Worm (Caenorhabditis elegans) whole organism, midembryonic: ENCODE measurements around the gene ztf-17.

Experiments used
- T22C8.4 ChIP-seq: fragments of 200-800 bp; sonication (Bioruptor generic); IDR thresholded peaks from 2 replicates; pipeline ENCODE4 v1.3.6; 2022; ENCODE audit warnings: missing genetic modification characterization, missing compliant biosample characterization
- cog-1 ChIP-seq: sonication (generic microtip); optimal IDR thresholded peaks from 2 replicates; lab custom pipeline; 2016; ENCODE audit warnings: missing genetic modification characterization, missing compliant biosample characterization
- flt-1 ChIP-seq: fragments of 200-800 bp; sonication (Bioruptor generic); IDR thresholded peaks from 2 replicates; pipeline ENCODE4 v1.3.6; 2022; ENCODE audit warnings: missing genetic modification characterization, missing compliant biosample characterization
- klf-2 ChIP-seq: fragments of 200-800 bp; sonication (Bioruptor generic); conservative IDR thresholded peaks from 2 replicates; pipeline ENCODE4 v1.3.6; 2022; ENCODE audit warnings: missing genetic modification reagents, missing genetic modification characterization, missing compliant biosample characterization
- med-1 ChIP-seq: sonication (generic microtip); optimal IDR thresholded peaks from 2 replicates; lab custom pipeline; 2017; ENCODE audit warnings: missing genetic modification characterization, mild to moderate bottlenecking, missing compliant biosample characterization, antibody characterized with exemption, missing genetic modification reagents; ENCODE audit not compliant: insufficient read depth
- ref-1 ChIP-seq: fragments of 200-800 bp; sonication (Bioruptor generic); conservative IDR thresholded peaks from 2 replicates; pipeline ENCODE4 v1.3.6; 2022; ENCODE audit warnings: missing genetic modification reagents, missing genetic modification characterization, missing compliant biosample characterization
- tab-1 ChIP-seq: fragments of 200-800 bp; sonication (Bioruptor generic); IDR thresholded peaks from 2 replicates; pipeline ENCODE4 v1.3.6; 2022; ENCODE audit warnings: missing genetic modification characterization, missing compliant biosample characterization
- ztf-23 ChIP-seq: fragments of 200-800 bp; sonication (Bioruptor generic); IDR thresholded peaks from 2 replicates; pipeline ENCODE4 v1.3.6; 2022; ENCODE audit warnings: missing genetic modification reagents, missing genetic modification characterization, missing compliant biosample characterization
- ztf-29 ChIP-seq: fragments of 200-800 bp; sonication (Bioruptor generic); IDR thresholded peaks from 2 replicates; pipeline ENCODE4 v1.3.6; 2022; ENCODE audit warnings: missing genetic modification reagents, missing genetic modification characterization, missing compliant biosample characterization

- TF ChIP-seq cog-1 (tag; lab: Kevin White, UChicago) = no peak
- TF ChIP-seq klf-2 (GFP tag; lab: Robert Waterston, UW) = no peak
- TF ChIP-seq T22C8.4 (GFP tag; lab: Robert Waterston, UW) = no peak
- no peak for TF ChIP-seq ztf-23 (GFP tag; lab: Robert Waterston, UW)
- TF ChIP-seq flt-1 = no peak
- TF ChIP-seq med-1 (GFP tag; lab: Kevin White, UChicago) = no peak
- no peak for TF ChIP-seq tab-1 (GFP tag; lab: Robert Waterston, UW)
- TF ChIP-seq ref-1 = no peak
- no peak for TF ChIP-seq ztf-29 (GFP tag; lab: Robert Waterston, UW)
Observed at ce11 chrII:7863480-7864125, 6.4 kb downstream of the ztf-17 start.
